Fruit fly (Drosophila melanogaster) whole organism: ENCODE data around the gene smp-30.

ENCODE experiments used
- CG8478 ChIP-seq: fragments of >200 bp; optimal IDR thresholded peaks from 2 replicates; lab custom pipeline; 2018; ENCODE audit warnings: inconsistent platforms
- Dll ChIP-seq: fragments of >200 bp; optimal IDR thresholded peaks from 2 replicates; lab custom pipeline; 2017
- EcR ChIP-seq, 2 experiments: fragments of >200 bp; optimal IDR thresholded peaks; 2 replicates each; lab custom pipeline; 2017; ENCODE audit warnings: missing biosample characterization in 2 of 2, missing genetic modification characterization in 2 of 2, missing genetic modification reagents in 2 of 2
- pan ChIP-seq: fragments of >200 bp; optimal IDR thresholded peaks from 2 replicates; lab custom pipeline; 2017
- psq ChIP-seq: fragments of >200 bp; optimal IDR thresholded peaks from 2 replicates; lab custom pipeline; 2017
- usp ChIP-seq: fragments of >200 bp; optimal IDR thresholded peaks from 2 replicates; lab custom pipeline; 2017; ENCODE audit warnings: missing biosample characterization, missing genetic modification characterization, mixed read lengths

The smp-30 gene

dm6 chr3R:14733937-14734336, 17.1 kb downstream of the smp-30 start:
- TF ChIP-seq usp (GFP tag; lab: Kevin White, UChicago) (no peak), CG8478 (no peak), EcR (GFP tag; optimal IDR thresholded peaks at IDR 0.05; lab: Kevin White, UChicago) (no peak), Dll (lab: Kevin White, UChicago) (no peak), pan (lab: Kevin White, UChicago) (no peak), psq (lab: Kevin White, UChicago) (no peak)

dm6 chr3R:14733425-14733824, 17.6 kb downstream of the smp-30 start:
- no peak for TF ChIP-seq pan (lab: Kevin White, UChicago)
- no peak for TF ChIP-seq usp (GFP tag; lab: Kevin White, UChicago)
- TF ChIP-seq psq (lab: Kevin White, UChicago), result no peak
- TF ChIP-seq CG8478, result no peak
- no peak for TF ChIP-seq Dll (lab: Kevin White, UChicago)
- TF ChIP-seq EcR (GFP tag; optimal IDR thresholded peaks at IDR 0.05; lab: Kevin White, UChicago), result no peak

- no peak for TF ChIP-seq psq (lab: Kevin White, UChicago)
- no peak for TF ChIP-seq CG8478
- TF ChIP-seq EcR (GFP tag; optimal IDR thresholded peaks at IDR 0.05; lab: Kevin White, UChicago), result no peak
- no peak for TF ChIP-seq usp (GFP tag; lab: Kevin White, UChicago)
- no peak for TF ChIP-seq pan (lab: Kevin White, UChicago)
Measured at dm6 chr3R:14731781-14732100, 19.3 kb downstream of the smp-30 start.

- no peak for TF ChIP-seq CG8478
- TF ChIP-seq EcR (GFP tag; optimal IDR thresholded peaks at IDR 0.05; lab: Kevin White, UChicago), result no peak
- no peak for TF ChIP-seq usp (GFP tag; lab: Kevin White, UChicago)
- TF ChIP-seq Dll (lab: Kevin White, UChicago), result no peak
- no peak for TF ChIP-seq pan (lab: Kevin White, UChicago)
- TF ChIP-seq psq (lab: Kevin White, UChicago), result no peak
Measured at dm6 chr3R:14731061-14731780, 19.8 kb downstream of the smp-30 start, which contains the start of gene CG7530. Gene CG7530 (minus strand): TSS chr3R:14731509.

dm6 chr3R:14730595-14730994, 20.5 kb downstream of the smp-30 start:
- TF ChIP-seq psq (lab: Kevin White, UChicago) (no peak), EcR (GFP tag; optimal IDR thresholded peaks at IDR 0.05; lab: Kevin White, UChicago) (no peak), pan (lab: Kevin White, UChicago) (no peak), usp (GFP tag; lab: Kevin White, UChicago) (no peak), Dll (lab: Kevin White, UChicago) (no peak), CG8478 (no peak)

- TF ChIP-seq Dll (lab: Kevin White, UChicago) (no peak), EcR (GFP tag; optimal IDR thresholded peaks at IDR 0.05; lab: Kevin White, UChicago) (no peak), psq (lab: Kevin White, UChicago) (no peak), pan (lab: Kevin White, UChicago) (no peak), CG8478 (no peak), usp (GFP tag; lab: Kevin White, UChicago) (no peak)
Measured at dm6 chr3R:14729686-14730493, 21.2 kb downstream of the smp-30 start.

dm6 chr3R:14728713-14729685, 22.0 kb downstream of the smp-30 start:
- TF ChIP-seq psq (lab: Kevin White, UChicago) (no peak), CG8478 (no peak), usp (GFP tag; lab: Kevin White, UChicago) (no peak), EcR (GFP tag; optimal IDR thresholded peaks at IDR 0.05; lab: Kevin White, UChicago) (no peak), Dll (lab: Kevin White, UChicago) (no peak), pan (lab: Kevin White, UChicago) (no peak)

dm6 chr3R:14724501-14724859, 26.6 kb downstream of the smp-30 start:
- no peak for TF ChIP-seq EcR (GFP tag; optimal IDR thresholded peaks at IDR 0.05; lab: Kevin White, UChicago)
- TF ChIP-seq Dll (lab: Kevin White, UChicago), result no peak
- no peak for TF ChIP-seq psq (lab: Kevin White, UChicago)
- TF ChIP-seq usp (GFP tag; lab: Kevin White, UChicago), result no peak
- no peak for TF ChIP-seq pan (lab: Kevin White, UChicago)
- TF ChIP-seq CG8478, result no peak

- TF ChIP-seq CG8478 (no peak), Dll (lab: Kevin White, UChicago) (peak; percentile 86)
Measured at dm6 chr3R:14723671-14724500, 27.2 kb downstream of the smp-30 start, which contains the start of gene kibra. Gene kibra (minus strand): TSS chr3R:14724261.

dm6 chr3R:14723355-14723670, 27.7 kb downstream of the smp-30 start:
- TF ChIP-seq CG8478 (no peak), pan (lab: Kevin White, UChicago) (no peak), psq (lab: Kevin White, UChicago) (no peak), Dll (lab: Kevin White, UChicago) (no peak), EcR (GFP tag; optimal IDR thresholded peaks at IDR 0.05; lab: Kevin White, UChicago) (no peak), usp (GFP tag; lab: Kevin White, UChicago) (no peak)
